Fruit fly (Drosophila melanogaster) whole organism, prepupa: ENCODE data around the gene CG8372.

Source experiments
- CG15336 ChIP-seq: fragments of 200-800 bp; sonication (Bioruptor generic); IDR thresholded peaks from 2 replicates; pipeline ENCODE4 v1.3.6; 2022; ENCODE audit warnings: missing biosample characterization, missing genetic modification characterization
- CG32006 ChIP-seq: fragments of 200-800 bp; sonication (Bioruptor generic); optimal IDR thresholded peaks from 3 replicates; lab custom pipeline; 2017; ENCODE audit warnings: missing biosample characterization, mild to moderate bottlenecking, missing genetic modification characterization
- CG34406 ChIP-seq: fragments of 200-800 bp; sonication (Bioruptor generic); optimal IDR thresholded peaks from 3 replicates; lab custom pipeline; 2016; ENCODE audit warnings: missing biosample characterization, missing genetic modification characterization
- CG8632 ChIP-seq: fragments of 200-800 bp; sonication (Bioruptor generic); optimal IDR thresholded peaks from 3 replicates; lab custom pipeline; 2016; ENCODE audit warnings: missing biosample characterization, missing genetic modification characterization
- Sox102F ChIP-seq: fragments of 200-800 bp; sonication (Bioruptor generic); optimal IDR thresholded peaks from 2 replicates; lab custom pipeline; 2016; ENCODE audit warnings: missing biosample characterization, mild to moderate bottlenecking, missing genetic modification characterization
- eg ChIP-seq: fragments of 200-800 bp; sonication (Bioruptor generic); IDR thresholded peaks from 3 replicates; pipeline ENCODE4 v1.3.6; 2022; ENCODE audit warnings: missing biosample characterization, missing genetic modification characterization
- ss ChIP-seq, 2 experiments: fragments of 200-800 bp; sonication (Bioruptor generic); optimal IDR thresholded peaks; 2 replicates in 1 of 2; 3 replicates in 1 of 2; lab custom pipeline; 2017 to 2018; ENCODE audit warnings: mild to moderate bottlenecking in 2 of 2, missing biosample characterization in 2 of 2, missing genetic modification characterization in 2 of 2, moderate library complexity in 1 of 2
- topi ChIP-seq: fragments of 200-800 bp; sonication (Bioruptor generic); optimal IDR thresholded peaks from 3 replicates; lab custom pipeline; 2016; ENCODE audit warnings: missing biosample characterization, missing genetic modification characterization

dm6 chr2L:8239032-8239650 is 26.4 kb upstream of the CG8372 start:
- TF ChIP-seq Sox102F (GFP tag; lab: Kevin White, UChicago) = no peak
- no peak for TF ChIP-seq topi (GFP tag; lab: Kevin White, UChicago)
- no peak for TF ChIP-seq CG15336 (GFP tag; lab: Robert Waterston, UW)
- no peak for TF ChIP-seq CG32006
- TF ChIP-seq ss (GFP tag; optimal IDR thresholded peaks at IDR 0.05; lab: Kevin White, UChicago) = no peak
- TF ChIP-seq eg (GFP tag; lab: Robert Waterston, UW) = no peak
- no peak for TF ChIP-seq CG34406
- TF ChIP-seq CG8632 = no peak
